Worm (Caenorhabditis elegans): Measurements from ENCODE around the gene pat-2.

pat-2 gene

DNA sequence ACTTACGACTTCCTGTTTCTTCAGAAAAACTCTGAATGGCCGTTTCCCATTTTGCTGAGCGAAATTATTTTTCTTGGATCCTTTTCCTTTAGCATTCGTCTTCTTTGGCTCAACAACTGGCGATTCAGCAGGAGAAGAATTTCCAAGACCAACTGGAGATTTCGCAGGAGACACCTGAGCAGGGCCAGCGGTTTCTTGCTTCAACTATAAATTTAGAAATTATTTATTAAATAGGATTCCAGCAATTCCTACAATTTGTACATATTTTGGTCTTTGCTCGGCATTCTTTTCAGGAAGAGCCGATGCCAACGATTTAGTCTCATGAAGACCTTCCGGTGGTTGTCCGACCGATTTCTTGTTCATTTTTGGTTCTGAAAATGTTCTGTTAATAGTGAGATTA lies 30.8 kb downstream of the pat-2 start, which contains the start of gene F44E2.8:
Gene F44E2.8 (minus strand): TSS at position 371 of the 400 bp plus-strand sequence.
- TF ChIP-seq nhr-76 (tag; optimal IDR thresholded peaks at IDR 0.05): no peak
- TF ChIP-seq pha-4 (tag; optimal IDR thresholded peaks at IDR 0.05): no peak
- no peak for TF ChIP-seq zag-1 (tag; optimal IDR thresholded peaks at IDR 0.05)
- no peak for TF ChIP-seq lin-15B (tag; optimal IDR thresholded peaks at IDR 0.05)
- TF ChIP-seq nhr-237 (tag; optimal IDR thresholded peaks at IDR 0.05): no peak
- no peak for TF ChIP-seq elt-2 (tag; optimal IDR thresholded peaks at IDR 0.05)
- TF ChIP-seq unc-62 (GFP tag; optimal IDR thresholded peaks at IDR 0.05): no peak
- TF ChIP-seq fkh-10 (GFP tag; optimal IDR thresholded peaks at IDR 0.05): no peak
- TF ChIP-seq nhr-28 (tag; optimal IDR thresholded peaks at IDR 0.05): no peak
- TF ChIP-seq ztf-4 (tag; optimal IDR thresholded peaks at IDR 0.05): no peak
- TF ChIP-seq aly-2 (tag; optimal IDR thresholded peaks at IDR 0.05): no peak
- TF ChIP-seq skn-1 (tag; optimal IDR thresholded peaks at IDR 0.05): no peak
- no peak for TF ChIP-seq hmg-11 (tag; optimal IDR thresholded peaks at IDR 0.05)
- no peak for TF ChIP-seq elt-3 (tag; optimal IDR thresholded peaks at IDR 0.05)

ce11 chrIII:8850482-8851047 lies 31.9 kb downstream of the pat-2 start, which contains the start of gene F44E2.9:
Gene F44E2.9 (minus strand): TSS chrIII:8850532.
- peak; percentile 80 for TF ChIP-seq lin-15B (tag; optimal IDR thresholded peaks at IDR 0.05)
- peak; percentile 33 for TF ChIP-seq nhr-25 (tag; optimal IDR thresholded peaks at IDR 0.05)
- no peak for TF ChIP-seq nhr-237 (tag; optimal IDR thresholded peaks at IDR 0.05)
- no peak for TF ChIP-seq fkh-2 (tag; optimal IDR thresholded peaks at IDR 0.05)
- TF ChIP-seq lsy-12 (tag; optimal IDR thresholded peaks at IDR 0.05): peak; percentile 25
- TF ChIP-seq ceh-28 (tag; optimal IDR thresholded peaks at IDR 0.05): peak; percentile 38
- no peak for TF ChIP-seq pha-4 (tag; optimal IDR thresholded peaks at IDR 0.05)
- no peak for TF ChIP-seq nhr-12 (tag; optimal IDR thresholded peaks at IDR 0.05)
- peak; percentile 76 for TF ChIP-seq nhr-43 (tag; optimal IDR thresholded peaks at IDR 0.05; ENCODE audit: poor library complexity, severe bottlenecking)
- peak; percentile 22 for TF ChIP-seq elt-2 (tag; optimal IDR thresholded peaks at IDR 0.05)
- TF ChIP-seq lin-39 (tag; optimal IDR thresholded peaks at IDR 0.05): peak; percentile 68
- no peak for TF ChIP-seq nfya-1 (tag; optimal IDR thresholded peaks at IDR 0.05; ENCODE audit: insufficient read depth)
- peak; percentile 72 for TF ChIP-seq nhr-23 (tag; optimal IDR thresholded peaks at IDR 0.05)
- no peak for TF ChIP-seq ama-1 (optimal IDR thresholded peaks at IDR 0.05)
- TF ChIP-seq ztf-11 (tag; optimal IDR thresholded peaks at IDR 0.05): no peak
- peak; percentile 67 for TF ChIP-seq snpc-4 (tag; optimal IDR thresholded peaks at IDR 0.05)

- TF ChIP-seq hmg-11 (tag; optimal IDR thresholded peaks at IDR 0.05) (no peak), nhr-11 (tag; optimal IDR thresholded peaks at IDR 0.05) (no peak), ceh-16 (tag; optimal IDR thresholded peaks at IDR 0.05) (no peak), nhr-43 (tag; optimal IDR thresholded peaks at IDR 0.05; ENCODE audit: poor library complexity, severe bottlenecking) (no peak), snpc-4 (tag; optimal IDR thresholded peaks at IDR 0.05) (no peak), daf-12 (tag; optimal IDR thresholded peaks at IDR 0.05) (no peak), sea-2 (GFP tag; optimal IDR thresholded peaks at IDR 0.05) (no peak), unc-39 (tag; optimal IDR thresholded peaks at IDR 0.05) (no peak), egl-5 (tag; optimal IDR thresholded peaks at IDR 0.05) (no peak), nhr-67 (tag; optimal IDR thresholded peaks at IDR 0.05) (no peak), skn-1 (tag; optimal IDR thresholded peaks at IDR 0.05) (no peak), elt-2 (tag; optimal IDR thresholded peaks at IDR 0.05) (no peak)
Measured at ce11 chrIII:8851961-8852360, 33.3 kb downstream of the pat-2 start, which contains the start of gene plg-1. Gene plg-1 (plus strand): TSS chrIII:8852261.

DNA sequence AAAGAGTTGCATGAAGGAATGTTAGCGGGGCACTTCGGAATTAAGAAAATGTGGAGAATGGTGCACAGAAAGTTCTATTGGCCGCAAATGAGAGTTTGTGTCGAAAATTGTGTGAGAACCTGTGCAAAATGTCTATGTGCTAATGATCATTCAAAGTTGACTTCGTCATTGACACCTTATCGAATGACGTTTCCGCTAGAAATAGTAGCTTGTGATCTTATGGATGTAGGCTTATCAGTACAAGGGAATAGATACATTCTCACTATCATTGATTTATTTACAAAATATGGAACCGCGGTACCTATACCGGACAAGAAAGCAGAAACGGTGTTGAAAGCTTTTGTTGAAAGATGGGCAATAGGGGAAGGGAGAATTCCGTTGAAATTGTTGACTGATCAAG lies 39.8 kb downstream of the pat-2 start:
- TF ChIP-seq snpc-4 (tag; optimal IDR thresholded peaks at IDR 0.05): no peak
- no peak for TF ChIP-seq sea-2 (GFP tag; optimal IDR thresholded peaks at IDR 0.05)
- TF ChIP-seq nhr-77 (tag; optimal IDR thresholded peaks at IDR 0.05): no peak
- no peak for TF ChIP-seq ceh-82 (tag; optimal IDR thresholded peaks at IDR 0.05)
- no peak for TF ChIP-seq mdl-1 (tag; optimal IDR thresholded peaks at IDR 0.05)
- no peak for TF ChIP-seq elt-2 (tag; optimal IDR thresholded peaks at IDR 0.05)

Measured in whole organism, L3 larva.